Worm (Caenorhabditis elegans): ENCODE results near the gene Y56A3A.16.
"Not testable (repeated sequence)": the region's sequence is repeated elsewhere in the genome, so short reads cannot be mapped to it uniquely, and the experiment has no call there.

The Y56A3A.16 gene

DNA sequence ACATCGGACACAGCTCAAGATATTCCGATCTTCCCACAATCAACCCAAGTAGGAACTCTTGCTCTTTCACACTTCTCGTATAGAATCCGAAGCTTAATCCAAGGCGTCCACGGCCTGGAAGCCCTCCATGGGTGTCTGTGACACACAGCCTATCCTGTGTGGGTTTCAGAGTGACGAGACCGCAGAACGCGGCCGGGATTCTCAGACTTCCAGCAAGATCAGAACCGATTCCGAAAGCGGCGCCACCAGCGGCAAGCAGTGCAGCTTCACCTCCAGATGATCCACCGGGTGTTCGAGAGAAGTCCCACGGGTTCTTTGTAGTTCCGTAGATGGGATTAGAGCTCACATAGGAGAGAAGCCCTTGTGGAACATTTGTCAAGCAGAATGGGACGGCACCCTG is 11.3 kb downstream of the Y56A3A.16 start:
- TF ChIP-seq T22C8.4 (GFP tag; IDR thresholded peaks at IDR 0.05) (no peak), ztf-23 (GFP tag; IDR thresholded peaks at IDR 0.05) (no peak), tab-1 (GFP tag; IDR thresholded peaks at IDR 0.05) (no peak), cog-1 (tag; optimal IDR thresholded peaks at IDR 0.05) (no peak), med-1 (GFP tag; optimal IDR thresholded peaks at IDR 0.05; ENCODE audit: insufficient read depth) (no peak), ztf-29 (GFP tag; IDR thresholded peaks at IDR 0.05) (no peak), ref-1 (GFP tag; conservative IDR thresholded peaks at IDR 0.05) (no peak)

DNA sequence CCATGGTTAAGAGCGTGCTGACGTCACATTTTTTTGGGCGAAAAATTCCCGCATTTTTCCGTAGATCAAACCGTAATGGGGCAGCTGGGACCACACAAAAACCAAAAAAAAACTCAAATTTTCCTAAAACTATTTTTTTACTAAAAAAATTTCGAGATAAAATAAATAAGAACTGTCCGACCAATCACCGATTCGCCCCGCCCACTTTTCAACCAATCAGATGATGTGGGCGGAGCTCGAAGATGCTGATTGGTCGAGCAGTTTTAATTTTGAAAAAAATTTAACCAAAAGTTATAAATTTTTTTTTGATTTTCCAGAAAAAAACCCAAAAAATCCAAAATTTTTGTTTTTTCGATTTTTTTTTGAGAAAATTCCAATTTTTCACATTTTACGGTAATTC is 14.1 kb downstream of the Y56A3A.16 start:
- TF ChIP-seq ztf-23 (GFP tag; IDR thresholded peaks at IDR 0.05): no peak
- no peak for TF ChIP-seq flt-1 (GFP tag; IDR thresholded peaks at IDR 0.05)
- no peak for TF ChIP-seq ztf-29 (GFP tag; IDR thresholded peaks at IDR 0.05)
- no peak for TF ChIP-seq klf-2 (GFP tag; conservative IDR thresholded peaks at IDR 0.05)
- no peak for TF ChIP-seq T22C8.4 (GFP tag; IDR thresholded peaks at IDR 0.05)
- no peak for TF ChIP-seq med-1 (GFP tag; optimal IDR thresholded peaks at IDR 0.05; ENCODE audit: insufficient read depth)
- TF ChIP-seq ref-1 (GFP tag; conservative IDR thresholded peaks at IDR 0.05): no peak
- TF ChIP-seq tab-1 (GFP tag; IDR thresholded peaks at IDR 0.05): no peak
- no peak for TF ChIP-seq cog-1 (tag; optimal IDR thresholded peaks at IDR 0.05)

DNA sequence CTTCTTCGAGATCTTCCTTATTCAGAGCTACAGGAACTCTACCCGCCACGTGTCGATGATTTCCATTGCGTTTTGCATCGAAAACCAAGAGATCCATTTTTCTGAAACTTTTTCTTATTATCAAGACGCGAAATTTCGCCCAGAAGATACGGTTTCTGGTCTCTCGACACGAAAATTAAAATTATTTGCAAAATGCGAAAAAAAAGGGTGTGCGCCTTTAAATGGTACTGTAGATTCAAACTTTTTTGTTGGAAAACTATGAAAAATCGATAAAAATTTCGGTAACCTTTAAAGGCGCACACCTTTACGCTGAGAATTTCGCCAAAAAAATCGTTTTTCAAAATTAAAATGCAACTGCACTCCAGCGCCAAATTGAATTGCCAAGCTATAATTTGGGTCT is 16.0 kb downstream of the Y56A3A.16 start, which contains the start of gene tsen-2:
Gene tsen-2 (minus strand): TSS at position 101 of the 400 bp plus-strand sequence.
- TF ChIP-seq T22C8.4 (GFP tag; IDR thresholded peaks at IDR 0.05): no peak
- TF ChIP-seq ztf-23 (GFP tag; IDR thresholded peaks at IDR 0.05): no peak
- no peak for TF ChIP-seq med-1 (GFP tag; optimal IDR thresholded peaks at IDR 0.05; ENCODE audit: insufficient read depth)
- no peak for TF ChIP-seq klf-2 (GFP tag; conservative IDR thresholded peaks at IDR 0.05)
- no peak for TF ChIP-seq cog-1 (tag; optimal IDR thresholded peaks at IDR 0.05)

DNA sequence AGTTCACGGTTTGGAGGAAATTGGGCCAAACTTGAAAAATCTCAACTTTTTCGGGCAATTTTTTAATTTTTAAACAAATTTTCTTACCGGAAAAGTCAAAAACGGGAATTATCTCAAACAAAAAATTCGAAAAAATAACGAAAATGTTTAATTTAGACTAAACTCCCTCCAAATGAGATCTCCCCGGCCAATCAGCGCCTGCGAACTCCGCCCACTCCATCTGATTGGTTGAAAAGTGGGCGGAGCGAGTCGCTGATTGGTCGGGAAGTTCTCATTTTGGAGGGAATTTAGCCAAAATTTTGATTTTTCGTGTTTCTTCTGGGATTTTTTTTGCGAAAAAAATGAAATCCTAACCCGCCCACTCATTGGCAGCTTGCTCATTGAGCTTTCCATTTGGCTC is 17.5 kb downstream of the Y56A3A.16 start:
- TF ChIP-seq T22C8.4 (GFP tag; IDR thresholded peaks at IDR 0.05) (no peak), med-1 (GFP tag; optimal IDR thresholded peaks at IDR 0.05; ENCODE audit: insufficient read depth) (no peak), klf-2 (GFP tag; conservative IDR thresholded peaks at IDR 0.05) (no peak), flt-1 (GFP tag; IDR thresholded peaks at IDR 0.05) (no peak), tab-1 (GFP tag; IDR thresholded peaks at IDR 0.05) (no peak), ref-1 (GFP tag; conservative IDR thresholded peaks at IDR 0.05) (no peak), ztf-23 (GFP tag; IDR thresholded peaks at IDR 0.05) (no peak), ztf-29 (GFP tag; IDR thresholded peaks at IDR 0.05) (no peak), cog-1 (tag; optimal IDR thresholded peaks at IDR 0.05) (no peak)

DNA sequence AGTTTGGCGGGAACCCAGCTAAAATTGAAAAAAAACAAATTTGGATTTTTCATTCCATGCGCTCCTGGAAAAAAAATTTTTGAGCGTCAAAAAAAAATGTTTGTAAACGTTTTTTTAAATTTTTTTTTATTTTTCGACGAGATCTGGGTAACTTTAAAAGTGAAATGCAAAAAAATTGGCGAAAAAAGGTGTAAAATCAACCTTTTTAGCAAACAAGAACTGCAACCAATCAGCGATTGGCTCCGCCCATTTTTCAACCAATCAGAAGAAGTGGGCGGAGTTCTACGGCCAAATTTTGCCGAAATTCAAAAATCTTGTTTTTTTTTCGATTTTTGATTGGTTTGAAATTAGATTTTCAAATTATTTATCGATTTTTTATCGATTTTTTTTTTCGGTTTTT is 18.6 kb downstream of the Y56A3A.16 start:
- no peak for TF ChIP-seq ztf-29 (GFP tag; IDR thresholded peaks at IDR 0.05)
- TF ChIP-seq klf-2 (GFP tag; conservative IDR thresholded peaks at IDR 0.05): no peak
- TF ChIP-seq cog-1 (tag; optimal IDR thresholded peaks at IDR 0.05): no peak
- no peak for TF ChIP-seq flt-1 (GFP tag; IDR thresholded peaks at IDR 0.05)
- TF ChIP-seq tab-1 (GFP tag; IDR thresholded peaks at IDR 0.05): no peak
- TF ChIP-seq ztf-23 (GFP tag; IDR thresholded peaks at IDR 0.05): no peak
- TF ChIP-seq T22C8.4 (GFP tag; IDR thresholded peaks at IDR 0.05): no peak
- no peak for TF ChIP-seq med-1 (GFP tag; optimal IDR thresholded peaks at IDR 0.05; ENCODE audit: insufficient read depth)
- TF ChIP-seq ref-1 (GFP tag; conservative IDR thresholded peaks at IDR 0.05): no peak

DNA sequence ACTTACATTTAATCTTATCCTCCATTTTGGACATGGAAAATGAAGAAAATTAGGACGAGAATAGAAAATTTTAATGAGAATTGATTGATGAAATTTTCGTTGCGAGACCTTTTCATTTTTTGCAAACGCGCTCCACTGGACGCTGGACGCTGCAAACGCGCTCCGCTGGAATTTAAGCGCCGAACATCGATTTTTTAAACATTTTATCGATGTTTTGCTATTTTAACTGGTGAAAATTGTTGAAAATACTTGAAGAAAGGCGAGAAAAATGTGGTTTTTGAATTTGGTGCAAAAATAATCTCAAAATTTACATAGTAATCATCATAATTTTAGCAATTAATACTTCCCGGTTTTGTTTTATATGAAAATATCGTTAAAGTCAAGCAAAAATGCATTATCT is 21.2 kb downstream of the Y56A3A.16 start, which contains the start of gene Y56A3A.41:
Gene Y56A3A.41 (minus strand): TSS at position 101 of the 400 bp plus-strand sequence.
- no peak for TF ChIP-seq ztf-23 (GFP tag; IDR thresholded peaks at IDR 0.05)
- TF ChIP-seq flt-1 (GFP tag; IDR thresholded peaks at IDR 0.05): no peak
- no peak for TF ChIP-seq med-1 (GFP tag; optimal IDR thresholded peaks at IDR 0.05; ENCODE audit: insufficient read depth)
- no peak for TF ChIP-seq ref-1 (GFP tag; conservative IDR thresholded peaks at IDR 0.05)
- no peak for TF ChIP-seq tab-1 (GFP tag; IDR thresholded peaks at IDR 0.05)
- TF ChIP-seq T22C8.4 (GFP tag; IDR thresholded peaks at IDR 0.05): no peak
- no peak for TF ChIP-seq cog-1 (tag; optimal IDR thresholded peaks at IDR 0.05)
- TF ChIP-seq ztf-29 (GFP tag; IDR thresholded peaks at IDR 0.05): no peak
- no peak for TF ChIP-seq klf-2 (GFP tag; conservative IDR thresholded peaks at IDR 0.05)

DNA sequence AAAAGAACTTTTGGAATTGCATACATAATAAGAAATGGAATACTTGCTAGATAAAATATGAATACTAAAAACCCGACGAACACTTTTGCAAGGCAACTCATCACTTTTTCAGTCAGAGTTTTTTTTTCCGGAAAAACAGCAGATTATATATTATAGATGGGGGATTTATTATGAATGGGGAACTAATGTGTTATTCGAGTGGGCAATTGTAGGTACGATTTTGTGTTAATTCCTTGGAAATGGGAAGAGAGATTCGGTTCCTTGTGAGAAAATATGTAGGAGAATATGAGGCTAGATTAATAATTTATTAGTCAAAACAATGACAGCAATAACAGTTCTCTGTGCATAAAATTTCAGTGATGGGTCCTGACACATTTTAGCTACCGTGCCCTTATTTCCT is 22.8 kb downstream of the Y56A3A.16 start, which contains the start of gene faah-5:
Gene faah-5 (minus strand): TSS at position 101 of the 400 bp plus-strand sequence.
- no peak for TF ChIP-seq ztf-23 (GFP tag; IDR thresholded peaks at IDR 0.05)
- no peak for TF ChIP-seq ref-1 (GFP tag; conservative IDR thresholded peaks at IDR 0.05)
- TF ChIP-seq flt-1 (GFP tag; IDR thresholded peaks at IDR 0.05): no peak
- no peak for TF ChIP-seq ztf-29 (GFP tag; IDR thresholded peaks at IDR 0.05)
- TF ChIP-seq tab-1 (GFP tag; IDR thresholded peaks at IDR 0.05): no peak
- no peak for TF ChIP-seq cog-1 (tag; optimal IDR thresholded peaks at IDR 0.05)
- no peak for TF ChIP-seq med-1 (GFP tag; optimal IDR thresholded peaks at IDR 0.05; ENCODE audit: insufficient read depth)
- TF ChIP-seq T22C8.4 (GFP tag; IDR thresholded peaks at IDR 0.05): no peak
- no peak for TF ChIP-seq klf-2 (GFP tag; conservative IDR thresholded peaks at IDR 0.05)

DNA sequence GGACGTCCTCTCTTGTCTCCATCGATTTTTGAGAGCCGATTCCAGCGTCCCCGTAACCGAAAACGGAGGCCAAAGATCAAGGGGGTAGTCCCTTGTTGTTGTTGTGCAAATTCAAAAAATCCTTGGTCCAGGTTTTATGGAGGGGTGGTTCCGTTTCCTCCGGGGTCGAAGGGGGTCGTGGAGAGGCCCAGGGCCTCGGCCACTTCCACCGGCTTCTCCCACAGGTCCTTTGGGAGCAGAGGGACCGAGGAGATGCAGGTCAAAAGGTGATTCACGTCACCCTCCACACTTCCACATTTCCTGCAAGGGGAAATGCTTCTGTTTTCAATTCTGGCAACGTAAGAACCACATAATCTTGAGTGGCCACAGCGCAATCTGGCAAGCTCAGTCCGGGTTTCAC is 30.4 kb downstream of the Y56A3A.16 start, which contains the start of gene fbxb-22:
Gene fbxb-22 (minus strand): TSS at position 61 of the 400 bp plus-strand sequence.
- not testable (repeated sequence) for TF ChIP-seq T22C8.4 (GFP tag; IDR thresholded peaks at IDR 0.05); ztf-23 (GFP tag; IDR thresholded peaks at IDR 0.05); med-1 (GFP tag; optimal IDR thresholded peaks at IDR 0.05; ENCODE audit: insufficient read depth)

DNA sequence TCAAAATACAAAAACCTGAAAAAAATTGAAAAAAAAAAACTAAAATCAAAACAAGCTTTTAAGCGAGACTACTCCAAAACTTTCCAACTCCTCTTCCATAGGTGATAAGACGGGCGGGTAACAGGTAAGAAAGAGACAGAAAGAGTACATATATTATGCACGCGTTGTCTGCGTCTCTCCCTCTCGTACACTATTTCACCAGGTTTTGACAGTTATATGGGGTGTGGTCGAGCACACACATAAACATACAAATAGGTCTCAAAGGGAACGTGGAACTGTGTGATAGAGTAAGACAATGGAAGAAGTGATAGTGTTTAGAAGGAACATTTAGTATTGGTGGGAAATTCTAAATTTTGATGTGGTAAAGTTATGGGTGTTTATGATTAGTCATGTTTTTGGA is 32.6 kb downstream of the Y56A3A.16 start:
- TF ChIP-seq ztf-29 (GFP tag; IDR thresholded peaks at IDR 0.05): no peak
- no peak for TF ChIP-seq cog-1 (tag; optimal IDR thresholded peaks at IDR 0.05)
- no peak for TF ChIP-seq klf-2 (GFP tag; conservative IDR thresholded peaks at IDR 0.05)
- no peak for TF ChIP-seq med-1 (GFP tag; optimal IDR thresholded peaks at IDR 0.05; ENCODE audit: insufficient read depth)
- TF ChIP-seq T22C8.4 (GFP tag; IDR thresholded peaks at IDR 0.05): no peak
- TF ChIP-seq tab-1 (GFP tag; IDR thresholded peaks at IDR 0.05): no peak
- TF ChIP-seq ref-1 (GFP tag; conservative IDR thresholded peaks at IDR 0.05): no peak
- no peak for TF ChIP-seq ztf-23 (GFP tag; IDR thresholded peaks at IDR 0.05)
- no peak for TF ChIP-seq flt-1 (GFP tag; IDR thresholded peaks at IDR 0.05)

DNA sequence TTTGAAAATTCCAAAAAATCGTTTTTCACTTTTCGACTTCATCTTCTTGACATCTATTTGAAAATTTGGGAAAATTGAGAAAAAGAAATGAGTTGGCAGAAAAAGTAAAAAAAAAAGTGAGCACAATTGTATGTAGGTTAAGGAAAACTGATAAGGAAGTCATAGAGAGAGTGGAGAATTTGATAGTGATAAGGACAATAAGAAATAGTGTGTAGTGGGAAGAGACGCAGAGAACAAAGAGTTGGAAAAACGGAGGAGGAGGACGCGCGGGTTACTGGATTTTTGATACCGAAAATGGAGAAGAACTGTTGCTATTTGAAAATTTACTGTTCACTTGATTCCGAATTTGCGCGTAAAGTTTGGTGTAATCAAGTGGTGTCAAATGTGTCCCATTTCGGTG is 35.4 kb downstream of the Y56A3A.16 start, which contains the start of gene Y56A3A.6:
Gene Y56A3A.6 (minus strand): TSS at position 53 of the 400 bp plus-strand sequence.
- no peak for TF ChIP-seq tab-1 (GFP tag; IDR thresholded peaks at IDR 0.05)
- no peak for TF ChIP-seq ztf-23 (GFP tag; IDR thresholded peaks at IDR 0.05)
- no peak for TF ChIP-seq ztf-29 (GFP tag; IDR thresholded peaks at IDR 0.05)
- TF ChIP-seq ref-1 (GFP tag; conservative IDR thresholded peaks at IDR 0.05): no peak
- TF ChIP-seq cog-1 (tag; optimal IDR thresholded peaks at IDR 0.05): no peak
- TF ChIP-seq med-1 (GFP tag; optimal IDR thresholded peaks at IDR 0.05; ENCODE audit: insufficient read depth): no peak
- no peak for TF ChIP-seq flt-1 (GFP tag; IDR thresholded peaks at IDR 0.05)
- TF ChIP-seq T22C8.4 (GFP tag; IDR thresholded peaks at IDR 0.05): no peak
- TF ChIP-seq klf-2 (GFP tag; conservative IDR thresholded peaks at IDR 0.05): no peak

Data from whole organism, midembryonic.